Worm (Caenorhabditis elegans): ENCODE measurements around the gene npr-36.

DNA sequence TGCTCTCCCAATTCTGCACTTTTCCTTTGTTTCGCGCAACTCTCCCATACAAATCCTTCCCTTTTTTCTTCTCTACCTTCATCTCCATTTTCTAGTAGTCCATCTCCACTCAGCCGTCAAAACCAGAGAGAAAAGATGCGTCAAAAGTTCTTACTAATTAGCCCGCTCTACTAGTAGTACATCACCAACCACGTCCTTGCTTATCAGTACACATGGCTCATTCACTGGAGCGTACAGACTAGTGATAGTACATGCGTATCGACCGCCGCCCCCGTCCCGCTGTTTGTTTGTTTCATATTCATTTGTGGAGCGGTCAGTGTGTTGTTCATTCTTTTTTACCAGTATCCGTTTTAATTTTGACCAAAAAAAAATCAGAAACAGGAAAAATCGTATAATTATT lies 30.5 kb upstream of the npr-36 start:
- TF ChIP-seq grh-1 (GFP tag; IDR thresholded peaks at IDR 0.05) (no peak), lin-13 (GFP tag; optimal IDR thresholded peaks at IDR 0.05) (no peak), Y116A8C.19 (tag; optimal IDR thresholded peaks at IDR 0.05; ENCODE audit: borderline replicate concordance) (no peak), fkh-8 (tag; optimal IDR thresholded peaks at IDR 0.05) (no peak), zag-1 (tag; optimal IDR thresholded peaks at IDR 0.05) (no peak)
